Worm (Caenorhabditis elegans) whole organism, L1 larva: ENCODE data around the gene R193.1.

Experiments used
- C34B4.2 ChIP-seq: sonication (generic microtip); optimal IDR thresholded peaks from 2 replicates; lab custom pipeline; 2017; ENCODE audit warnings: mild to moderate bottlenecking, missing genetic modification characterization, missing compliant biosample characterization
- Y116A8C.19 ChIP-seq: sonication (generic microtip); optimal IDR thresholded peaks from 2 replicates; lab custom pipeline; 2016; ENCODE audit warnings: missing compliant biosample characterization, missing genetic modification characterization, borderline replicate concordance
- ama-1 ChIP-seq: fragments of 150-350 bp; optimal IDR thresholded peaks from 2 replicates; lab custom pipeline; 2014
- blmp-1 ChIP-seq: fragments of 150-350 bp; optimal IDR thresholded peaks from 2 replicates; lab custom pipeline; 2014; ENCODE audit warnings: missing biosample characterization, missing genetic modification characterization
- ceh-8 ChIP-seq: fragments of 200-800 bp; sonication (Bioruptor generic); optimal IDR thresholded peaks from 2 replicates; lab custom pipeline; 2018; ENCODE audit warnings: mild to moderate bottlenecking, missing genetic modification characterization, moderate library complexity, missing compliant biosample characterization
- ceh-82 ChIP-seq, 3 experiments: fragments of 150-350 bp in 1 of 3; sonication (generic microtip) in 2 of 3; optimal IDR thresholded peaks; 2 replicates each; lab custom pipeline; 2014 to 2017; ENCODE audit warnings: missing biosample characterization in 3 of 3, missing genetic modification characterization in 3 of 3
- ceh-90 ChIP-seq: sonication (generic microtip); optimal IDR thresholded peaks from 2 replicates; lab custom pipeline; 2016; ENCODE audit warnings: missing genetic modification characterization, missing compliant biosample characterization
- ces-1 ChIP-seq: fragments of 150-350 bp; optimal IDR thresholded peaks from 2 replicates; lab custom pipeline; 2014; ENCODE audit warnings: missing biosample characterization, missing genetic modification reagents, missing genetic modification characterization
- dpl-1 ChIP-seq, 3 experiments: fragments of 150-350 bp in 2 of 3; sonication (generic microtip) in 1 of 3; optimal IDR thresholded peaks; 2 replicates each; lab custom pipeline; 2014 to 2017; ENCODE audit warnings: missing biosample characterization in 3 of 3, missing genetic modification characterization in 3 of 3, missing genetic modification reagents in 3 of 3
- dsc-1 ChIP-seq: sonication (generic microtip); optimal IDR thresholded peaks from 2 replicates; lab custom pipeline; 2016; ENCODE audit warnings: mild to moderate bottlenecking, missing genetic modification characterization, missing compliant biosample characterization
- egl-13 ChIP-seq: sonication (generic microtip); optimal IDR thresholded peaks from 2 replicates; lab custom pipeline; 2016; ENCODE audit warnings: missing genotype, missing genetic modification reagents, missing genetic modification characterization, missing compliant biosample characterization
- egl-27 ChIP-seq, 2 experiments: fragments of 150-350 bp in 1 of 2; sonication (generic microtip); optimal IDR thresholded peaks; 3 replicates each; lab custom pipeline; 2017 to 2018; ENCODE audit warnings: missing biosample characterization in 2 of 2, missing genetic modification characterization in 2 of 2, missing genetic modification reagents in 2 of 2
- elt-2 ChIP-seq: sonication (generic microtip); optimal IDR thresholded peaks from 2 replicates; lab custom pipeline; 2016; ENCODE audit warnings: missing genetic modification characterization, mild to moderate bottlenecking, inconsistent platforms, missing compliant biosample characterization, missing genetic modification reagents
- ets-5 ChIP-seq: fragments of 200-800 bp; sonication (Bioruptor generic); IDR thresholded peaks from 2 replicates; pipeline ENCODE4 v1.3.6; 2022; ENCODE audit warnings: missing genetic modification characterization, missing compliant biosample characterization
- fkh-10 ChIP-seq: sonication (generic microtip); optimal IDR thresholded peaks from 2 replicates; lab custom pipeline; 2017; ENCODE audit warnings: missing biosample characterization, missing genetic modification reagents, missing genetic modification characterization
- fkh-8 ChIP-seq: sonication (generic microtip); optimal IDR thresholded peaks from 2 replicates; lab custom pipeline; 2016; ENCODE audit warnings: mild to moderate bottlenecking, missing genetic modification characterization, missing compliant biosample characterization
- hlh-17 ChIP-seq: fragments of 200-800 bp; sonication (Bioruptor generic); optimal IDR thresholded peaks from 2 replicates; lab custom pipeline; 2018; ENCODE audit warnings: missing genetic modification characterization, mild to moderate bottlenecking, missing compliant biosample characterization, moderate library complexity, borderline replicate concordance
- hpl-2 ChIP-seq: fragments of 150-350 bp; optimal IDR thresholded peaks from 2 replicates; lab custom pipeline; 2014; ENCODE audit warnings: missing biosample characterization, missing genetic modification reagents, missing genetic modification characterization
- isw-1 ChIP-seq: fragments of 200-800 bp; sonication (Bioruptor generic); IDR thresholded peaks from 2 replicates; pipeline ENCODE4 v1.3.6; 2022; ENCODE audit warnings: missing genetic modification characterization, missing compliant biosample characterization
- lir-3 ChIP-seq: sonication (generic microtip); optimal IDR thresholded peaks from 2 replicates; lab custom pipeline; 2016; ENCODE audit warnings: mild to moderate bottlenecking, missing genetic modification characterization, moderate library complexity, missing compliant biosample characterization; ENCODE audit not compliant: poor library complexity
- lsy-2 ChIP-seq, 2 experiments: fragments of 150-350 bp; optimal IDR thresholded peaks; 2 replicates each; lab custom pipeline; 2014; ENCODE audit warnings: missing biosample characterization in 2 of 2, missing genetic modification characterization in 2 of 2
- mab-9 ChIP-seq: fragments of 200-800 bp; sonication (Bioruptor generic); IDR thresholded peaks from 2 replicates; pipeline ENCODE4 v1.3.6; 2022; ENCODE audit warnings: missing genetic modification reagents, missing genetic modification characterization, missing compliant biosample characterization
- mdl-1 ChIP-seq, 2 experiments: fragments of 150-350 bp; optimal IDR thresholded peaks; 2 replicates each; lab custom pipeline; 2014 to 2017; ENCODE audit warnings: missing biosample characterization in 2 of 2, missing genetic modification characterization in 2 of 2, inconsistent platforms in 1 of 2
- mef-2 ChIP-seq: fragments of 150-350 bp; optimal IDR thresholded peaks from 2 replicates; lab custom pipeline; 2014; ENCODE audit warnings: missing biosample characterization, missing genetic modification characterization
- mep-1 ChIP-seq: fragments of 150-350 bp; optimal IDR thresholded peaks from 2 replicates; lab custom pipeline; 2014; ENCODE audit warnings: missing biosample characterization, missing genetic modification characterization
- nhr-11 ChIP-seq: fragments of 150-350 bp; optimal IDR thresholded peaks from 2 replicates; lab custom pipeline; 2014; ENCODE audit warnings: missing biosample characterization, missing genetic modification characterization
- nhr-12 ChIP-seq: sonication (generic microtip); optimal IDR thresholded peaks from 2 replicates; lab custom pipeline; 2017; ENCODE audit warnings: missing biosample characterization, missing genetic modification characterization
- nhr-20 ChIP-seq: sonication (generic microtip); optimal IDR thresholded peaks from 2 replicates; lab custom pipeline; 2016; ENCODE audit warnings: mild to moderate bottlenecking, missing genetic modification characterization, missing compliant biosample characterization
- nhr-237 ChIP-seq: fragments of 150-350 bp; optimal IDR thresholded peaks from 2 replicates; lab custom pipeline; 2014; ENCODE audit warnings: missing biosample characterization, missing genetic modification characterization
- nhr-28 ChIP-seq: fragments of 150-350 bp; optimal IDR thresholded peaks from 2 replicates; lab custom pipeline; 2014; ENCODE audit warnings: missing biosample characterization, missing genetic modification characterization
- nhr-47 ChIP-seq: sonication (generic microtip); optimal IDR thresholded peaks from 2 replicates; lab custom pipeline; 2016; ENCODE audit warnings: mild to moderate bottlenecking, missing genetic modification characterization, moderate library complexity, missing compliant biosample characterization
- nhr-76 ChIP-seq: sonication (generic microtip); optimal IDR thresholded peaks from 2 replicates; lab custom pipeline; 2017; ENCODE audit warnings: missing biosample characterization, missing genetic modification characterization
- nhr-84 ChIP-seq: sonication (generic microtip); optimal IDR thresholded peaks from 2 replicates; lab custom pipeline; 2017; ENCODE audit warnings: missing biosample characterization, missing genetic modification characterization
- nhr-90 ChIP-seq: sonication (generic microtip); optimal IDR thresholded peaks from 2 replicates; lab custom pipeline; 2016; ENCODE audit warnings: mild to moderate bottlenecking, missing genetic modification characterization, missing compliant biosample characterization; ENCODE audit not compliant: poor library complexity
- pax-3 ChIP-seq: fragments of 200-800 bp; sonication (Bioruptor generic); optimal IDR thresholded peaks from 2 replicates; lab custom pipeline; 2018; ENCODE audit warnings: mild to moderate bottlenecking, missing genetic modification characterization, moderate library complexity, missing compliant biosample characterization
- pqm-1 ChIP-seq: sonication (generic microtip); optimal IDR thresholded peaks from 3 replicates; lab custom pipeline; 2017; ENCODE audit warnings: missing biosample characterization, missing genetic modification characterization
- rnt-1 ChIP-seq: sonication (generic microtip); optimal IDR thresholded peaks from 2 replicates; lab custom pipeline; 2016; ENCODE audit warnings: mild to moderate bottlenecking, missing genetic modification characterization, moderate library complexity, missing compliant biosample characterization
- skn-1 ChIP-seq: fragments of 150-350 bp; optimal IDR thresholded peaks from 2 replicates; lab custom pipeline; 2014; ENCODE audit warnings: missing biosample characterization, missing genetic modification characterization
- sup-37 ChIP-seq: fragments of 200-800 bp; sonication (Bioruptor generic); optimal IDR thresholded peaks from 2 replicates; lab custom pipeline; 2018; ENCODE audit warnings: mild to moderate bottlenecking, missing genetic modification characterization, missing compliant biosample characterization
- tbx-2 ChIP-seq: sonication (generic microtip); optimal IDR thresholded peaks from 2 replicates; lab custom pipeline; 2016; ENCODE audit warnings: missing genetic modification characterization, missing compliant biosample characterization
- unc-130 ChIP-seq: fragments of 150-350 bp; optimal IDR thresholded peaks from 2 replicates; lab custom pipeline; 2017; ENCODE audit warnings: missing biosample characterization, missing genetic modification characterization, inconsistent platforms
- unc-62 ChIP-seq: fragments of 150-350 bp; optimal IDR thresholded peaks from 2 replicates; lab custom pipeline; 2014; ENCODE audit warnings: missing biosample characterization, missing genetic modification reagents, missing genetic modification characterization
- vab-15 ChIP-seq: sonication (generic microtip); optimal IDR thresholded peaks from 2 replicates; lab custom pipeline; 2017; ENCODE audit warnings: missing genotype, mild to moderate bottlenecking, missing genetic modification characterization, missing compliant biosample characterization
- xbp-1 ChIP-seq: sonication (generic microtip); optimal IDR thresholded peaks from 2 replicates; lab custom pipeline; 2016; ENCODE audit warnings: missing genetic modification characterization, missing compliant biosample characterization
- zip-4 ChIP-seq: fragments of 200-800 bp; sonication (Bioruptor generic); optimal IDR thresholded peaks from 2 replicates; lab custom pipeline; 2018; ENCODE audit warnings: mild to moderate bottlenecking, missing genetic modification characterization, moderate library complexity, missing compliant biosample characterization
- ztf-4 ChIP-seq: fragments of 150-350 bp; optimal IDR thresholded peaks from 2 replicates; lab custom pipeline; 2014; ENCODE audit warnings: missing biosample characterization, missing genetic modification characterization

R193.1 gene

DNA sequence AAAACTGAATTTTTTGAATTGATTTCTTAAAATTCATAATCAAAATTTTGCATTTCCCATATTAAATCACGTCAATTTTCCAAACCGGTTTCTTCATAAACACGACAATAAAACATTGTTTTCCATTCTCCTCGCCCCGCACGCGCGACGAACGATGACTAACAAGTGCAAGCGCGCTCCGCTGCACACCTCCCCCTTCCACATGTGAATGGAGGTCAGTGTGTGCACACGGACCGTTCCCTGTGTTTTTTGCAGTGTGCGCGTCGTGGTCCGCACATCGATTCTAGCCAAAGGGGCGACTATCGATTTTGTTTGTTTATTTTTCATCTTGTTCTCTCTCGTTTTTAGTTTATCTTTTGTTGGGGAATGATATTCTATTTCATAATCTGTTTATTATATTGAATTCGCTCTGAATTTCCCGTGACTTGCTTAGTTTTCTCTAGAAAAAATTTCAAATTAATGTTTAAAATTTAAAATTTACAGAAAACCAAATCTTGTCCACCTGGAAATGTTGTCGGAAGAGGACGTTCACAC, 26.2 kb upstream of the R193.1 start, which contains the start of gene snx-1 (continued):
- TF ChIP-seq blmp-1 (tag; lab: Kevin White, UChicago) = peak; percentile 38
- no peak for TF ChIP-seq fkh-8 (tag; lab: Kevin White, UChicago)
- no peak for TF ChIP-seq mef-2 (tag; lab: Kevin White, UChicago)
- TF ChIP-seq unc-62 (GFP tag; lab: Kevin White, UChicago) = no peak
- TF ChIP-seq C34B4.2 (tag; lab: Kevin White, UChicago) = no peak
- TF ChIP-seq nhr-84 (tag; lab: Kevin White, UChicago) = no peak
- no peak for TF ChIP-seq nhr-237 (tag; lab: Kevin White, UChicago)
- TF ChIP-seq lir-3 (tag; lab: Kevin White, UChicago) = no peak
- TF ChIP-seq nhr-47 = peak; percentile 57
- TF ChIP-seq hpl-2 (GFP tag; lab: Kevin White, UChicago) = no peak
- TF ChIP-seq nhr-28 (tag; lab: Kevin White, UChicago) = no peak
- TF ChIP-seq tbx-2 (tag; lab: Kevin White, UChicago) = peak; percentile 52
- TF ChIP-seq zip-4 (GFP tag; lab: Kevin White, UChicago) = no peak
- no peak for TF ChIP-seq ceh-8
- TF ChIP-seq nhr-11 (tag; lab: Kevin White, UChicago) = no peak
- TF ChIP-seq egl-13 = no peak
- no peak for TF ChIP-seq pax-3
- TF ChIP-seq ces-1 (GFP tag; lab: Kevin White, UChicago) = no peak
- peak; percentile 54 for TF ChIP-seq nhr-20 (tag; lab: Kevin White, UChicago)
- TF ChIP-seq egl-27 (tag; optimal IDR thresholded peaks at IDR 0.05; lab: Kevin White, UChicago) = no peak
- TF ChIP-seq ceh-82 (tag; optimal IDR thresholded peaks at IDR 0.05; lab: Kevin White, UChicago) = peak in 2 of 3 experiments; percentile 6 to 56
- TF ChIP-seq xbp-1 = peak; percentile 27
- no peak for TF ChIP-seq ceh-90
- TF ChIP-seq nhr-90 (tag; lab: Kevin White, UChicago) = peak; percentile 52
- TF ChIP-seq rnt-1 (tag; lab: Kevin White, UChicago) = peak; percentile 47
- no peak for TF ChIP-seq dsc-1 (tag; lab: Kevin White, UChicago)
- peak; percentile 54 for TF ChIP-seq vab-15 (tag; lab: Kevin White, UChicago)
- peak in 2 of 3 experiments; percentile 29 to 34 for TF ChIP-seq dpl-1 (GFP tag; optimal IDR thresholded peaks at IDR 0.05; lab: Kevin White, UChicago)
- TF ChIP-seq pqm-1 (tag; lab: Kevin White, UChicago) = no peak
- no peak for TF ChIP-seq isw-1 (GFP tag; lab: Robert Waterston, UW)
- no peak for TF ChIP-seq nhr-12
- TF ChIP-seq mep-1 (tag; lab: Kevin White, UChicago) = peak; percentile 35
- TF ChIP-seq sup-37 (GFP tag; lab: Kevin White, UChicago) = no peak
- no peak for TF ChIP-seq unc-130 (tag; lab: Kevin White, UChicago)
- TF ChIP-seq ets-5 (GFP tag; lab: Robert Waterston, UW) = no peak
- TF ChIP-seq skn-1 (tag; lab: Kevin White, UChicago) = peak; percentile 87
- TF ChIP-seq nhr-76 = no peak
- no peak for TF ChIP-seq hlh-17
- no peak for TF ChIP-seq mab-9 (GFP tag; lab: Robert Waterston, UW)
- peak in 1 of 2 experiments; percentile 73 for TF ChIP-seq mdl-1 (tag; optimal IDR thresholded peaks at IDR 0.05; lab: Kevin White, UChicago)
- TF ChIP-seq ztf-4 (tag; lab: Kevin White, UChicago) = no peak

DNA sequence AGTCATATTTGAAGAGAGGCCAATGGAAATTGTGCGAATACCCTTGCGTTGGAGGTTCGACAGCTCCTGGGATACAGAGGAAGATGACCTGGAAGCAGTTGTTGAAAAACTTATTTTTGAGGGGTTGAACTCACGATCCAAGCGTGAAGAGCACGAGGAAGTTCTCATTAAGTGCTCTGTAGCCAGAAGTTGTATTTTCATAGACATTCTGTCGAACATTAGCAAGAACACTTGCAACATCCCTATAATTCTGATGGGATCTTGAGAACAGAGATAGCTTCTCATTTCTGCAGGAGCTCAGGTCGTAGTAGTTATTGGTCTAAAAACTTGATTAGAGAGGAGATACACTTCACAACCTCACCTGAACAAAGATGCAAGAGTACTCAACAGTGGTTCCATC, 13.1 kb upstream of the R193.1 start:
- TF ChIP-seq egl-13 = no peak
- no peak for TF ChIP-seq ama-1 (lab: Kevin White, UChicago)
- no peak for TF ChIP-seq mef-2 (tag; lab: Kevin White, UChicago)
- no peak for TF ChIP-seq elt-2 (tag; lab: Kevin White, UChicago)
- TF ChIP-seq zip-4 (GFP tag; lab: Kevin White, UChicago) = no peak
- TF ChIP-seq pqm-1 (tag; lab: Kevin White, UChicago) = no peak
- TF ChIP-seq ces-1 (GFP tag; lab: Kevin White, UChicago) = no peak
- no peak for TF ChIP-seq fkh-10 (GFP tag; lab: Kevin White, UChicago)
- no peak for TF ChIP-seq Y116A8C.19 (tag; lab: Kevin White, UChicago)
- no peak for TF ChIP-seq dpl-1 (GFP tag; optimal IDR thresholded peaks at IDR 0.05; lab: Kevin White, UChicago)
- TF ChIP-seq xbp-1 = no peak
- TF ChIP-seq lsy-2 (tag; optimal IDR thresholded peaks at IDR 0.05; lab: Kevin White, UChicago) = no peak
- TF ChIP-seq hpl-2 (GFP tag; lab: Kevin White, UChicago) = no peak
